Worm (Caenorhabditis elegans): ENCODE data around the gene ptr-20.

ce11 chrII:15158364-15158763, 384 bp downstream of the ptr-20 start:
- no peak for TF ChIP-seq ceh-32 (tag; optimal IDR thresholded peaks at IDR 0.05; ENCODE audit: poor library complexity)
- no peak for TF ChIP-seq ceh-82 (tag; optimal IDR thresholded peaks at IDR 0.05)
- TF ChIP-seq pqm-1 (tag; optimal IDR thresholded peaks at IDR 0.05): no peak
- TF ChIP-seq ama-1 (optimal IDR thresholded peaks at IDR 0.05): no peak
- TF ChIP-seq aly-2 (tag; optimal IDR thresholded peaks at IDR 0.05): no peak
- TF ChIP-seq lin-15B (tag; optimal IDR thresholded peaks at IDR 0.05): no peak
- TF ChIP-seq F49E8.2 (tag; optimal IDR thresholded peaks at IDR 0.05; ENCODE audit: borderline replicate concordance): no peak
- TF ChIP-seq F10B5.3 (tag; optimal IDR thresholded peaks at IDR 0.05): no peak
- TF ChIP-seq nhr-25 (tag; optimal IDR thresholded peaks at IDR 0.05; ENCODE audit: borderline replicate concordance, insufficient read depth): no peak
- no peak for TF ChIP-seq F37D6.2 (tag; optimal IDR thresholded peaks at IDR 0.05)
- TF ChIP-seq nhr-237 (tag; optimal IDR thresholded peaks at IDR 0.05): no peak
- TF ChIP-seq gei-8 (GFP tag; optimal IDR thresholded peaks at IDR 0.05): no peak
- TF ChIP-seq lin-39 (tag; optimal IDR thresholded peaks at IDR 0.05): no peak
- TF ChIP-seq tra-1 (GFP tag; IDR thresholded peaks at IDR 0.05): no peak

All from whole organism, L4 larva.